Fruit fly (Drosophila melanogaster) whole organism, pupa: ENCODE results near the gene CG6333.

ENCODE experiments used
- CG8159 ChIP-seq: fragments of 200-800 bp; sonication (Bioruptor generic); optimal IDR thresholded peaks from 3 replicates; lab custom pipeline; 2018; ENCODE audit warnings: missing biosample characterization, mild to moderate bottlenecking, missing genetic modification characterization, moderate library complexity
- Pif1A ChIP-seq: fragments of 200-800 bp; sonication (Bioruptor generic); optimal IDR thresholded peaks from 3 replicates; lab custom pipeline; 2016; ENCODE audit warnings: missing biosample characterization, missing genetic modification characterization
- gl ChIP-seq: fragments of 200-800 bp; sonication (Bioruptor generic); optimal IDR thresholded peaks from 2 replicates; lab custom pipeline; 2018; ENCODE audit warnings: missing biosample characterization, mild to moderate bottlenecking, missing genetic modification characterization

DNA sequence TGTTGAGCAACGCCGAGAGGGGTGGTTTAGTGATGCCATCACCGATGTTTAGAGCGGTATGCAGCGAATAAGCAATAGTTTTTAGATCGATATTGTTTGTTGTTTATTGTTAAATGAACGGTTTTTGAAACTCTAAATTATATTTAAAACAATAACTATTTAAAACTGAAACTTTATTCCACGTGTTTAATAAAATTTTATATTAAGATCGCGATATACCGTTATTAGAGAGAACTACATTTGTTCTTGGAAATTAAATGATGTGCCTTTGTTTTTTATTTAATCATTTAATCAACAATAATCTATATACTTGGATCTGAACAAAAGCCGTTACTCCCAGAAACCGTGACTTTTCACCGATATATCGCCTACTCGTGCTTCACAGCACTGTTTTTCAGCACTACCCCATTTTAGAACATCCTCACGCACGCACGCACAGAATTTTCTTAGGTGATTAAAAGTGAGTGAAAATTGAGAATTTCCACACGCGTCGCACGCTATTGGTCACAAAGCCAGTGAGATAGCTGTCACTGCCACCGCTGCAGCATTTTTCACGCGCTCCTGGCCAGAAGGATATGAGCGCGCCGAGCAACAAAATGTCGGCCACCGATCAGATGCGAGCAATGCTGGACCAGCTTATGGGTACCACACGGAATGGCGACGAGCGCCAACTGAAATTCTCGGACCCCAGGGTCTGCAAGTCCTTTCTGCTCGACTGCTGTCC is 28.0 kb upstream of the CG6333 start, which contains the start of the genes U4-U6-60K and CG7564:
- TF ChIP-seq CG8159 (tag; lab: Kevin White, UChicago), result peak; percentile 46
- no peak for TF ChIP-seq gl (tag; lab: Kevin White, UChicago)
- TF ChIP-seq Pif1A (GFP tag; lab: Kevin White, UChicago), result no peak
